Fruit fly (Drosophila melanogaster): ENCODE results near the gene CG33700.

The CG33700 gene

dm6 chr3L:9466595-9466994 is 58.7 kb downstream of the CG33700 start (continued):
- TF ChIP-seq Hand (GFP tag; optimal IDR thresholded peaks at IDR 0.05) = peak; percentile 54
- TF ChIP-seq CG6813 (GFP tag; optimal IDR thresholded peaks at IDR 0.05) = no peak
- TF ChIP-seq D19A (tag; optimal IDR thresholded peaks at IDR 0.05) = peak; percentile 0
- peak; percentile 38 for TF ChIP-seq CG3281 (GFP tag; optimal IDR thresholded peaks at IDR 0.05)
- no peak for TF ChIP-seq CG16863 (GFP tag; optimal IDR thresholded peaks at IDR 0.05)
- TF ChIP-seq jing (GFP tag; optimal IDR thresholded peaks at IDR 0.05) = no peak
- TF ChIP-seq CG6254 (GFP tag; optimal IDR thresholded peaks at IDR 0.05) = no peak
- TF ChIP-seq CG12299 (tag; optimal IDR thresholded peaks at IDR 0.05) = no peak
- no peak for TF ChIP-seq CG15696 (tag; optimal IDR thresholded peaks at IDR 0.05)
- TF ChIP-seq Oli (tag; optimal IDR thresholded peaks at IDR 0.05) = peak; percentile 48
- no peak for TF ChIP-seq unc-4 (GFP tag; IDR thresholded peaks at IDR 0.05; ENCODE audit: partially characterized antibody)
- TF ChIP-seq CG2875 (GFP tag; optimal IDR thresholded peaks at IDR 0.05) = no peak
- peak in 1 of 2 experiments; percentile 43 for TF ChIP-seq Hr51 (GFP tag; optimal IDR thresholded peaks at IDR 0.05)
- no peak for TF ChIP-seq Jarid2 (GFP tag; optimal IDR thresholded peaks at IDR 0.05)
- TF ChIP-seq CG7745 (tag; optimal IDR thresholded peaks at IDR 0.05) = no peak
- TF ChIP-seq CG13296 (GFP tag; optimal IDR thresholded peaks at IDR 0.05) = peak; percentile 22
- TF ChIP-seq Nf-YA (GFP tag; IDR thresholded peaks at IDR 0.05) = no peak
- no peak for TF ChIP-seq CG12155 (GFP tag; optimal IDR thresholded peaks at IDR 0.05)
- TF ChIP-seq ro (GFP tag; IDR thresholded peaks at IDR 0.05) = no peak
- TF ChIP-seq Ets65A (GFP tag) = no peak
- no peak for TF ChIP-seq CG11456 (GFP tag; IDR thresholded peaks at IDR 0.05)
- TF ChIP-seq sens (GFP tag) = peak; percentile 73
- no peak for TF ChIP-seq Usf (GFP tag; optimal IDR thresholded peaks at IDR 0.05)
- TF ChIP-seq stwl (tag; optimal IDR thresholded peaks at IDR 0.05) = no peak
- TF ChIP-seq CG14014 (GFP tag; IDR thresholded peaks at IDR 0.05) = no peak
- TF ChIP-seq Atf-2 (GFP tag; optimal IDR thresholded peaks at IDR 0.05) = no peak
- no peak for TF ChIP-seq sens-2 (GFP tag; IDR thresholded peaks at IDR 0.05)
- TF ChIP-seq Ravus (GFP tag; IDR thresholded peaks at IDR 0.05) = no peak
- peak; percentile 64 for TF ChIP-seq gem (tag; optimal IDR thresholded peaks at IDR 0.05)
- TF ChIP-seq Rfx (GFP tag; IDR thresholded peaks at IDR 0.05) = no peak
- TF ChIP-seq emc (GFP tag; optimal IDR thresholded peaks at IDR 0.05) = no peak
- no peak for TF ChIP-seq Abd-B (GFP tag; optimal IDR thresholded peaks at IDR 0.05)
- no peak for TF ChIP-seq Sry-β (GFP tag; optimal IDR thresholded peaks at IDR 0.05)
- peak; percentile 15 for TF ChIP-seq az2 (GFP tag; optimal IDR thresholded peaks at IDR 0.05)
- no peak for TF ChIP-seq NC2α (GFP tag; optimal IDR thresholded peaks at IDR 0.05)
- no peak for TF ChIP-seq CG6854 (GFP tag; optimal IDR thresholded peaks at IDR 0.05)
- no peak for TF ChIP-seq pnt (GFP tag; optimal IDR thresholded peaks at IDR 0.05)
- no peak for TF ChIP-seq CkIIα-i1 (GFP tag; IDR thresholded peaks at IDR 0.05)
- TF ChIP-seq ftz-f1 (GFP tag; optimal IDR thresholded peaks at IDR 0.05) = no peak
- TF ChIP-seq chn (GFP tag; optimal IDR thresholded peaks at IDR 0.05) = no peak
- TF ChIP-seq Sin3A (optimal IDR thresholded peaks at IDR 0.05) = no peak
- TF ChIP-seq CG4282 (GFP tag; optimal IDR thresholded peaks at IDR 0.05) = no peak
- TF ChIP-seq HmgZ (tag; optimal IDR thresholded peaks at IDR 0.05) = no peak
- TF ChIP-seq unpg (GFP tag; optimal IDR thresholded peaks at IDR 0.05) = peak; percentile 27
- TF ChIP-seq tll (GFP tag; optimal IDR thresholded peaks at IDR 0.05) = no peak
- no peak for TF ChIP-seq ato (GFP tag; IDR thresholded peaks at IDR 0.05; ENCODE audit: partially characterized antibody)
- no peak for TF ChIP-seq CG10321 (GFP tag; IDR thresholded peaks at IDR 0.05)
- TF ChIP-seq dysf (GFP tag; IDR thresholded peaks at IDR 0.05) = no peak
- TF ChIP-seq btn (GFP tag; optimal IDR thresholded peaks at IDR 0.05) = no peak
- no peak for TF ChIP-seq ewg (GFP tag; optimal IDR thresholded peaks at IDR 0.05)
- no peak for TF ChIP-seq dati (GFP tag; IDR thresholded peaks at IDR 0.05)
- TF ChIP-seq Asciz (GFP tag; optimal IDR thresholded peaks at IDR 0.05) = peak; percentile 7

Data from whole organism, embryonic.